Worm (Caenorhabditis elegans) whole organism, early embryonic: Measurements from ENCODE around the gene nhr-268.
"Not testable (repeated sequence)": the region's sequence is repeated elsewhere in the genome, so short reads cannot be mapped to it uniquely, and the experiment has no call there.

ENCODE experiments used
- B0310.2 ChIP-seq: sonication (generic microtip); optimal IDR thresholded peaks from 2 replicates; lab custom pipeline; 2016; ENCODE audit warnings: mild to moderate bottlenecking, missing genetic modification characterization, missing compliant biosample characterization
- ama-1 ChIP-seq: fragments of 150-350 bp; optimal IDR thresholded peaks from 2 replicates; lab custom pipeline; 2014
- ceh-36 ChIP-seq: sonication (generic microtip); optimal IDR thresholded peaks from 2 replicates; lab custom pipeline; 2016; ENCODE audit warnings: missing genetic modification characterization, inconsistent platforms, missing compliant biosample characterization
- ets-7 ChIP-seq: sonication (generic microtip); optimal IDR thresholded peaks from 2 replicates; lab custom pipeline; 2016; ENCODE audit warnings: missing genotype, missing genetic modification characterization, missing compliant biosample characterization
- flt-1 ChIP-seq: fragments of 200-800 bp; sonication (Bioruptor generic); IDR thresholded peaks from 2 replicates; pipeline ENCODE4 v1.3.6; 2022; ENCODE audit warnings: missing genetic modification characterization, missing compliant biosample characterization
- hnd-1 ChIP-seq: sonication (generic microtip); optimal IDR thresholded peaks from 2 replicates; lab custom pipeline; 2016; ENCODE audit warnings: missing genetic modification characterization, missing compliant biosample characterization
- pes-1 ChIP-seq: fragments of 200-800 bp; sonication (Bioruptor generic); IDR thresholded peaks from 2 replicates; pipeline ENCODE4 v1.3.6; 2022; ENCODE audit warnings: missing genetic modification reagents, missing genetic modification characterization, missing compliant biosample characterization
- scrt-1 ChIP-seq: fragments of 200-800 bp; sonication (Bioruptor generic); IDR thresholded peaks from 2 replicates; pipeline ENCODE4 v1.3.6; 2022; ENCODE audit warnings: missing genetic modification characterization, missing compliant biosample characterization
- tbx-37 ChIP-seq: fragments of 200-800 bp; sonication (Bioruptor generic); conservative IDR thresholded peaks from 2 replicates; pipeline ENCODE4 v1.3.6; 2022; ENCODE audit warnings: missing genetic modification reagents, missing genetic modification characterization, missing compliant biosample characterization

- not testable (repeated sequence) for TF ChIP-seq ceh-36; ets-7 (tag; lab: Kevin White, UChicago); pes-1 (GFP tag; lab: Robert Waterston, UW); B0310.2 (tag; lab: Kevin White, UChicago); flt-1 (GFP tag; lab: Robert Waterston, UW); hnd-1 (tag; lab: Kevin White, UChicago); ama-1 (lab: Kevin White, UChicago); scrt-1 (GFP tag; lab: Robert Waterston, UW); tbx-37 (GFP tag; lab: Robert Waterston, UW)
Measured at ce11 chrV:15643192-15643591, 46.9 kb upstream of the nhr-268 start, which contains the start of gene C55A1.4.
